Worm (Caenorhabditis elegans): Measurements from ENCODE around the gene F20E11.7.

DNA sequence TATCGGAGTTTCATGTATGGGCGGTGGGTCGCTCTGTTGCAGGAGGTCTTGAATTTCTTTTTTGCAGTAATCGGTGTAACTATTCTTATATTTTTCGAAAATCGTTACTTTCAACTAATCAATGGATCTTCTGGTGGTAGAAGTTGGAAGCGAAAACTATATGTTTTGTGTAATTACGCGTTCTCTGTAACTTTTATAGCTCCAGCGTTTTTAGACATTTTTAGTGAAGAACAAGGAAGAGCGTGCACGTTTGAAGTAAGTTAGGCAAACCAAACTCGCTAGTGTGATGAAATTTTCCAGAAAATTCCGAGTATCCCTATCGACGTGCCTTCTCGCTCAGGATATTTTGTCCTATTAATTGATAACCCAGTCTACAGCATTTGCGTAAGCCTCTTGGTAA, 25.0 kb upstream of the F20E11.7 start, which contains the start of gene srh-154:
- TF ChIP-seq tbx-11 (GFP tag; IDR thresholded peaks at IDR 0.05) (no peak), ama-1 (optimal IDR thresholded peaks at IDR 0.05) (no peak), pes-1 (GFP tag; IDR thresholded peaks at IDR 0.05) (no peak), ets-7 (tag; optimal IDR thresholded peaks at IDR 0.05) (no peak), ceh-36 (tag; optimal IDR thresholded peaks at IDR 0.05) (no peak), hmbx-1 (tag; optimal IDR thresholded peaks at IDR 0.05) (no peak), scrt-1 (GFP tag; IDR thresholded peaks at IDR 0.05) (no peak), sea-1 (GFP tag; conservative IDR thresholded peaks at IDR 0.05) (no peak), hnd-1 (tag; optimal IDR thresholded peaks at IDR 0.05) (no peak), F13C5.2 (tag; optimal IDR thresholded peaks at IDR 0.05) (no peak), aly-1 (tag; optimal IDR thresholded peaks at IDR 0.05) (no peak), hmg-4 (GFP tag; optimal IDR thresholded peaks at IDR 0.05) (no peak), tra-4 (tag; optimal IDR thresholded peaks at IDR 0.05) (no peak), B0310.2 (tag; optimal IDR thresholded peaks at IDR 0.05) (no peak)
